Worm (Caenorhabditis elegans) whole organism, young adult: ENCODE data around the gene glt-6.

ENCODE experiments used
- B0035.1 ChIP-seq: sonication (generic microtip); optimal IDR thresholded peaks from 2 replicates; lab custom pipeline; 2016; ENCODE audit warnings: missing genetic modification characterization, mild to moderate bottlenecking, missing compliant biosample characterization, missing genotype, missing genetic modification reagents
- K11D2.4 ChIP-seq: fragments of 200-800 bp; sonication (Bioruptor generic); IDR thresholded peaks from 2 replicates; pipeline ENCODE4 v1.3.6; 2022; ENCODE audit warnings: missing genetic modification reagents, missing genetic modification characterization, missing compliant biosample characterization
- athp-1 ChIP-seq: sonication (generic microtip); optimal IDR thresholded peaks from 2 replicates; lab custom pipeline; 2017; ENCODE audit warnings: mild to moderate bottlenecking, missing genetic modification characterization, missing compliant biosample characterization
- efl-1 ChIP-seq: fragments of 150-350 bp; optimal IDR thresholded peaks from 2 replicates; lab custom pipeline; 2014; ENCODE audit warnings: missing biosample characterization, missing genetic modification reagents, missing genetic modification characterization
- madf-6 ChIP-seq: fragments of 200-800 bp; sonication (Bioruptor generic); IDR thresholded peaks from 2 replicates; pipeline ENCODE4 v1.3.6; 2022; ENCODE audit warnings: missing genetic modification reagents, missing genetic modification characterization, missing compliant biosample characterization
- nfya-1 ChIP-seq: sonication (generic microtip); optimal IDR thresholded peaks from 2 replicates; lab custom pipeline; 2017; ENCODE audit warnings: antibody characterized with exemption, missing compliant biosample characterization, missing genetic modification characterization, borderline replicate concordance; ENCODE audit not compliant: insufficient read depth
- pha-4 ChIP-seq: fragments of 150-350 bp; sonication (generic microtip); optimal IDR thresholded peaks from 2 replicates; lab custom pipeline; 2014; ENCODE audit warnings: missing biosample characterization, missing genetic modification reagents, missing genetic modification characterization
- snpc-4 ChIP-seq, 5 experiments: fragments of 150-350 bp in 1 of 5; sonication (generic microtip) in 4 of 5; optimal IDR thresholded peaks; 2 replicates each; lab custom pipeline; 2014 to 2018; ENCODE audit warnings: missing genetic modification characterization in 5 of 5, missing biosample characterization in 3 of 5, antibody characterized with exemption in 2 of 5, mild to moderate bottlenecking in 2 of 5, missing compliant biosample characterization in 2 of 5, missing genotype in 2 of 5, moderate library complexity in 2 of 5, missing genetic modification reagents in 1 of 5
- unc-62 ChIP-seq: fragments of 150-350 bp; optimal IDR thresholded peaks from 2 replicates; lab custom pipeline; 2014; ENCODE audit warnings: missing biosample characterization, missing genetic modification reagents, missing genetic modification characterization
- ztf-28 ChIP-seq: fragments of 200-800 bp; sonication (Bioruptor generic); IDR thresholded peaks from 2 replicates; pipeline ENCODE4 v1.3.6; 2022; ENCODE audit warnings: missing genetic modification reagents, missing genetic modification characterization, missing compliant biosample characterization
- ztf-6 ChIP-seq: fragments of 200-800 bp; sonication (Bioruptor generic); IDR thresholded peaks from 2 replicates; pipeline ENCODE4 v1.3.6; 2022; ENCODE audit warnings: missing genetic modification reagents, missing genetic modification characterization, missing compliant biosample characterization

ce11 chrIV:7549844-7550243 lies 46.4 kb downstream of the glt-6 start:
- TF ChIP-seq K11D2.4, result no peak
- no peak for TF ChIP-seq unc-62 (GFP tag; lab: Kevin White, UChicago)
- no peak for TF ChIP-seq snpc-4 (GFP tag; optimal IDR thresholded peaks at IDR 0.05; lab: Kevin White, UChicago)
- TF ChIP-seq snpc-4 (tag; optimal IDR thresholded peaks at IDR 0.05; lab: Kevin White, UChicago), result no peak
- TF ChIP-seq B0035.1, result no peak
- peak; percentile 31; the same call in 1 of the 2 replicates for TF ChIP-seq madf-6
- no peak for TF ChIP-seq ztf-6
- TF ChIP-seq efl-1, result no peak
- TF ChIP-seq nfya-1, result no peak
- no peak for TF ChIP-seq ztf-28 (GFP tag; lab: Robert Waterston, UW)
- TF ChIP-seq pha-4 (tag; lab: Kevin White, UChicago), result no peak
- no peak for TF ChIP-seq athp-1 (tag; lab: Kevin White, UChicago)
